Worm (Caenorhabditis elegans) whole organism, L1 larva: ENCODE results near the gene F15B9.8.

Experiments used
- C16A3.4 ChIP-seq: fragments of 150-350 bp; optimal IDR thresholded peaks from 2 replicates; lab custom pipeline; 2014; ENCODE audit warnings: missing biosample characterization, missing genetic modification characterization
- F16B12.6 ChIP-seq: fragments of 150-350 bp; optimal IDR thresholded peaks from 2 replicates; lab custom pipeline; 2014; ENCODE audit warnings: missing biosample characterization, missing genetic modification characterization
- aha-1 ChIP-seq: fragments of 150-350 bp; optimal IDR thresholded peaks from 2 replicates; lab custom pipeline; 2014; ENCODE audit warnings: missing biosample characterization, missing genetic modification characterization
- aly-2 ChIP-seq: fragments of 150-350 bp; optimal IDR thresholded peaks from 2 replicates; lab custom pipeline; 2014; ENCODE audit warnings: missing biosample characterization, missing genetic modification characterization
- blmp-1 ChIP-seq: fragments of 150-350 bp; optimal IDR thresholded peaks from 2 replicates; lab custom pipeline; 2014; ENCODE audit warnings: missing biosample characterization, missing genetic modification characterization
- ceh-8 ChIP-seq: fragments of 200-800 bp; sonication (Bioruptor generic); optimal IDR thresholded peaks from 2 replicates; lab custom pipeline; 2018; ENCODE audit warnings: mild to moderate bottlenecking, missing genetic modification characterization, moderate library complexity, missing compliant biosample characterization
- ceh-82 ChIP-seq, 3 experiments: fragments of 150-350 bp in 1 of 3; sonication (generic microtip) in 2 of 3; optimal IDR thresholded peaks; 2 replicates each; lab custom pipeline; 2014 to 2017; ENCODE audit warnings: missing biosample characterization in 3 of 3, missing genetic modification characterization in 3 of 3
- ceh-88 ChIP-seq: fragments of 200-800 bp; sonication (Bioruptor generic); IDR thresholded peaks from 2 replicates; pipeline ENCODE4 v1.3.6; 2022; ENCODE audit warnings: missing genetic modification characterization, missing compliant biosample characterization
- dpl-1 ChIP-seq, 3 experiments: fragments of 150-350 bp in 2 of 3; sonication (generic microtip) in 1 of 3; optimal IDR thresholded peaks; 2 replicates each; lab custom pipeline; 2014 to 2017; ENCODE audit warnings: missing biosample characterization in 3 of 3, missing genetic modification characterization in 3 of 3, missing genetic modification reagents in 3 of 3
- dsc-1 ChIP-seq: sonication (generic microtip); optimal IDR thresholded peaks from 2 replicates; lab custom pipeline; 2016; ENCODE audit warnings: mild to moderate bottlenecking, missing genetic modification characterization, missing compliant biosample characterization
- efl-1 ChIP-seq, 4 experiments: fragments of 150-350 bp; optimal IDR thresholded peaks in 3 of 4; peaks in 1 of 4; 1 replicate in 1 of 4; 2 replicates in 3 of 4; lab custom pipeline; 2014; ENCODE audit warnings: missing biosample characterization in 2 of 4, missing genetic modification characterization in 2 of 4, missing genetic modification reagents in 2 of 4
- egl-13 ChIP-seq: sonication (generic microtip); optimal IDR thresholded peaks from 2 replicates; lab custom pipeline; 2016; ENCODE audit warnings: missing genotype, missing genetic modification reagents, missing genetic modification characterization, missing compliant biosample characterization
- elt-2 ChIP-seq: sonication (generic microtip); optimal IDR thresholded peaks from 2 replicates; lab custom pipeline; 2016; ENCODE audit warnings: missing genetic modification characterization, mild to moderate bottlenecking, inconsistent platforms, missing compliant biosample characterization, missing genetic modification reagents
- elt-3 ChIP-seq, 6 experiments: fragments of 150-350 bp in 1 of 6; sonication (generic microtip); optimal IDR thresholded peaks; 2 replicates each; lab custom pipeline; 2017 to 2018; ENCODE audit warnings: missing biosample characterization in 6 of 6, missing genetic modification characterization in 6 of 6, inconsistent platforms in 1 of 6
- fkh-10 ChIP-seq: sonication (generic microtip); optimal IDR thresholded peaks from 2 replicates; lab custom pipeline; 2017; ENCODE audit warnings: missing biosample characterization, missing genetic modification reagents, missing genetic modification characterization
- fkh-8 ChIP-seq: sonication (generic microtip); optimal IDR thresholded peaks from 2 replicates; lab custom pipeline; 2016; ENCODE audit warnings: mild to moderate bottlenecking, missing genetic modification characterization, missing compliant biosample characterization
- hlh-17 ChIP-seq: fragments of 200-800 bp; sonication (Bioruptor generic); optimal IDR thresholded peaks from 2 replicates; lab custom pipeline; 2018; ENCODE audit warnings: missing genetic modification characterization, mild to moderate bottlenecking, missing compliant biosample characterization, moderate library complexity, borderline replicate concordance
- irx-1 ChIP-seq: sonication (generic microtip); optimal IDR thresholded peaks from 2 replicates; lab custom pipeline; 2016; ENCODE audit warnings: missing genetic modification characterization, missing compliant biosample characterization
- isw-1 ChIP-seq: fragments of 200-800 bp; sonication (Bioruptor generic); IDR thresholded peaks from 2 replicates; pipeline ENCODE4 v1.3.6; 2022; ENCODE audit warnings: missing genetic modification characterization, missing compliant biosample characterization
- lin-14 ChIP-seq: fragments of 200-800 bp; sonication (Bioruptor generic); optimal IDR thresholded peaks from 2 replicates; lab custom pipeline; 2018; ENCODE audit warnings: mild to moderate bottlenecking, missing genetic modification characterization, moderate library complexity, missing compliant biosample characterization
- lin-15B ChIP-seq: fragments of 150-350 bp; sonication (generic microtip); optimal IDR thresholded peaks from 3 replicates; lab custom pipeline; 2014; ENCODE audit warnings: missing biosample characterization, missing genetic modification characterization
- lin-35 ChIP-seq, 2 experiments: fragments of 150-350 bp; optimal IDR thresholded peaks; 2 replicates each; lab custom pipeline; 2014; ENCODE audit warnings: missing biosample characterization in 2 of 2, missing genetic modification characterization in 2 of 2, missing genetic modification reagents in 2 of 2
- lsy-2 ChIP-seq, 2 experiments: fragments of 150-350 bp; optimal IDR thresholded peaks; 2 replicates each; lab custom pipeline; 2014; ENCODE audit warnings: missing biosample characterization in 2 of 2, missing genetic modification characterization in 2 of 2
- mab-9 ChIP-seq: fragments of 200-800 bp; sonication (Bioruptor generic); IDR thresholded peaks from 2 replicates; pipeline ENCODE4 v1.3.6; 2022; ENCODE audit warnings: missing genetic modification reagents, missing genetic modification characterization, missing compliant biosample characterization
- mdl-1 ChIP-seq, 2 experiments: fragments of 150-350 bp; optimal IDR thresholded peaks; 2 replicates each; lab custom pipeline; 2014 to 2017; ENCODE audit warnings: missing biosample characterization in 2 of 2, missing genetic modification characterization in 2 of 2, inconsistent platforms in 1 of 2
- mep-1 ChIP-seq: fragments of 150-350 bp; optimal IDR thresholded peaks from 2 replicates; lab custom pipeline; 2014; ENCODE audit warnings: missing biosample characterization, missing genetic modification characterization
- nhr-19 ChIP-seq: fragments of 200-800 bp; sonication (Bioruptor generic); conservative IDR thresholded peaks from 2 replicates; pipeline ENCODE4 v1.3.6; 2022; ENCODE audit warnings: missing genetic modification characterization, missing compliant biosample characterization
- nhr-20 ChIP-seq: sonication (generic microtip); optimal IDR thresholded peaks from 2 replicates; lab custom pipeline; 2016; ENCODE audit warnings: mild to moderate bottlenecking, missing genetic modification characterization, missing compliant biosample characterization
- nhr-47 ChIP-seq: sonication (generic microtip); optimal IDR thresholded peaks from 2 replicates; lab custom pipeline; 2016; ENCODE audit warnings: mild to moderate bottlenecking, missing genetic modification characterization, moderate library complexity, missing compliant biosample characterization
- nhr-71 ChIP-seq: sonication (generic microtip); optimal IDR thresholded peaks from 2 replicates; lab custom pipeline; 2016; ENCODE audit warnings: mild to moderate bottlenecking, missing genetic modification characterization, moderate library complexity, missing compliant biosample characterization
- nhr-85 ChIP-seq: sonication (generic microtip); peaks from one replicate; lab custom pipeline; 2016; ENCODE audit warnings: missing genetic modification characterization, inconsistent platforms, missing compliant biosample characterization
- nhr-90 ChIP-seq: sonication (generic microtip); optimal IDR thresholded peaks from 2 replicates; lab custom pipeline; 2016; ENCODE audit warnings: mild to moderate bottlenecking, missing genetic modification characterization, missing compliant biosample characterization; ENCODE audit not compliant: poor library complexity
- pax-3 ChIP-seq: fragments of 200-800 bp; sonication (Bioruptor generic); optimal IDR thresholded peaks from 2 replicates; lab custom pipeline; 2018; ENCODE audit warnings: mild to moderate bottlenecking, missing genetic modification characterization, moderate library complexity, missing compliant biosample characterization
- rnt-1 ChIP-seq: sonication (generic microtip); optimal IDR thresholded peaks from 2 replicates; lab custom pipeline; 2016; ENCODE audit warnings: mild to moderate bottlenecking, missing genetic modification characterization, moderate library complexity, missing compliant biosample characterization
- snu-23 ChIP-seq: sonication (generic microtip); optimal IDR thresholded peaks from 2 replicates; lab custom pipeline; 2016; ENCODE audit warnings: missing genetic modification characterization, missing compliant biosample characterization
- swsn-7 ChIP-seq: sonication (generic microtip); optimal IDR thresholded peaks from 2 replicates; lab custom pipeline; 2016; ENCODE audit warnings: missing genetic modification characterization, missing compliant biosample characterization
- tbx-2 ChIP-seq: sonication (generic microtip); optimal IDR thresholded peaks from 2 replicates; lab custom pipeline; 2016; ENCODE audit warnings: missing genetic modification characterization, missing compliant biosample characterization
- tlp-1 ChIP-seq: fragments of 150-350 bp; optimal IDR thresholded peaks from 2 replicates; lab custom pipeline; 2014; ENCODE audit warnings: missing biosample characterization, missing genetic modification characterization
- unc-130 ChIP-seq: fragments of 150-350 bp; optimal IDR thresholded peaks from 2 replicates; lab custom pipeline; 2017; ENCODE audit warnings: missing biosample characterization, missing genetic modification characterization, inconsistent platforms
- unc-86 ChIP-seq: sonication (generic microtip); optimal IDR thresholded peaks from 2 replicates; lab custom pipeline; 2016; ENCODE audit warnings: missing genetic modification characterization, missing compliant biosample characterization
- vab-15 ChIP-seq: sonication (generic microtip); optimal IDR thresholded peaks from 2 replicates; lab custom pipeline; 2017; ENCODE audit warnings: missing genotype, mild to moderate bottlenecking, missing genetic modification characterization, missing compliant biosample characterization
- xbp-1 ChIP-seq: sonication (generic microtip); optimal IDR thresholded peaks from 2 replicates; lab custom pipeline; 2016; ENCODE audit warnings: missing genetic modification characterization, missing compliant biosample characterization
- zip-4 ChIP-seq: fragments of 200-800 bp; sonication (Bioruptor generic); optimal IDR thresholded peaks from 2 replicates; lab custom pipeline; 2018; ENCODE audit warnings: mild to moderate bottlenecking, missing genetic modification characterization, moderate library complexity, missing compliant biosample characterization
- ztf-4 ChIP-seq: fragments of 150-350 bp; optimal IDR thresholded peaks from 2 replicates; lab custom pipeline; 2014; ENCODE audit warnings: missing biosample characterization, missing genetic modification characterization

The F15B9.8 gene

DNA sequence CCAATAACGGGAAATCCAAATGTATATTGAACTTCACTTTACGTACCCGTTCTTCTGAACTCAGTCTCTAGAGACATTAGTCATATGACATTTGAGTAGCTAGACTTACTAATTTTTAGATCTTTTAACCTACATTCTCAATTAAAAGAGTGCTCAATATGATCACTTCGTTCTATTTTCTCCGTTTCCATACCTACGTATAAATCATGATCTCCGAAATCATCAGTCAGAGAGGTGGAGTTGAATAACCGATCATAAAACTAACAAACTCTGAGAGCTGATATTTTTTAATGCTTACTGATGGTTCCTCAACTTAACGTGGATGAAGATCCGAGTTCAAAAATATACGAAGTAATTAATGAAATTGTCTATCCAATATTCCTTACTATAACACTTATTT is 24.3 kb upstream of the F15B9.8 start, which contains the start of gene srd-35:
srd-35 (plus strand) TSS at position 301 of the 400 bp plus-strand sequence.
- TF ChIP-seq nhr-71 (tag; lab: Kevin White, UChicago) (no peak), aly-2 (no peak), mab-9 (GFP tag; lab: Robert Waterston, UW) (no peak), tlp-1 (tag; lab: Kevin White, UChicago) (no peak), hlh-17 (no peak), ceh-8 (peak; percentile 23)

DNA sequence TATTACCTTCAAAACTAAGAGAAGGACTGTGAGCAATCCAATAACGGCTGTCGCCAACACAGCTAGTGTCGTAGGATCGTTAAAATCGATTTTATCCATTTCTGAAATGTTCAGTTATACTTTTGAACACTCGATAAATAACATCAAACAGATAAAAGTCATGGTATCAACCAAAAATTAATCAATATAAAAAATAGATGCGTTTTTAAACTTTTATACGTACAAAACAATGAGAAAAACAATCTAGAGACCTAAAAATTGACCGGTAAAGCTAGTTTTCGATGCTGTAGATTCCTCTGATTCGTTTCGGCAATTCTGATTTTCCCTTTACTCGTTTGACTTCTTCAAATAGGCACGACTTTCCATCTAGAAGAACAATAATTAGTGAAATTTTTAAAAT is 21.2 kb upstream of the F15B9.8 start, which contains the start of gene R186.3:
R186.3 (minus strand) TSS at position 101 of the 400 bp plus-strand sequence.
- TF ChIP-seq aha-1 (tag; lab: Kevin White, UChicago) (no peak), xbp-1 (tag; lab: Kevin White, UChicago) (no peak)

DNA sequence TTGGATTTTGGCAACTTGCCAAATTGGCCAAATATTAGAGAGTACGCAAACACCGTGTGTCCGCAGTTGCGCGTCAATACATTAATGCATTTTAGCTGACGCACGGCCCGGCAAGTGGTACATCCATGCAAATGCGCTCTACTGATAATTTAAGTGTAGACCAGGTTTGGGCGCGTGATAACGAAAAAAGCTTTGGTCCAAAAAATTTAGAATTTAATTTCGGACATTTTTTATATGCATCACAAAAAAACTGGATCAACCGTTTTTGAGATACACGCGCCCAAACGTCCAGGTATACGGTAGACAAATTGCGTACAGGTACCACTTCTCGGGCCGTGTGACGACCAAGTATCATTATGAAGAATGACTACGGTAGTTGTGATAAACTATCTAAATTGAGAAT is 20.4 kb upstream of the F15B9.8 start, which contains the start of gene R186.8:
R186.8 (minus strand) TSS at position 58 of the 403 bp plus-strand sequence.
- TF ChIP-seq mab-9 (GFP tag; lab: Robert Waterston, UW) (0 out of 2 replicates have a peak, but pooled peaks have one; percentile 9), dsc-1 (peak; percentile 37), fkh-8 (tag; lab: Kevin White, UChicago) (peak; percentile 71), nhr-19 (GFP tag; lab: Robert Waterston, UW) (peak; percentile 85), unc-130 (tag; lab: Kevin White, UChicago) (peak; percentile 17), nhr-20 (tag; lab: Kevin White, UChicago) (peak; percentile 78), fkh-10 (GFP tag; lab: Kevin White, UChicago) (peak; percentile 24), lin-14 (GFP tag; lab: Kevin White, UChicago) (peak; percentile 80), lin-35 (GFP tag; optimal IDR thresholded peaks at IDR 0.05; lab: Kevin White, UChicago) (peak; percentile 54 to 55), zip-4 (peak; percentile 20), pax-3 (tag; lab: Kevin White, UChicago) (peak; percentile 78), nhr-85 (tag; lab: Kevin White, UChicago) (peak; percentile 90), xbp-1 (tag; lab: Kevin White, UChicago) (peak; percentile 76), nhr-47 (tag; lab: Kevin White, UChicago) (peak; percentile 78), lsy-2 (tag; optimal IDR thresholded peaks at IDR 0.05; lab: Kevin White, UChicago) (peak; percentile 72 to 91), lin-15B (tag; lab: Kevin White, UChicago) (peak; percentile 62), mep-1 (tag; lab: Kevin White, UChicago) (peak; percentile 49), nhr-90 (peak; percentile 71), F16B12.6 (tag; lab: Kevin White, UChicago) (peak; percentile 78), nhr-71 (tag; lab: Kevin White, UChicago) (peak; percentile 85), dpl-1 (GFP tag; optimal IDR thresholded peaks at IDR 0.05; lab: Kevin White, UChicago) (peak; percentile 8 to 69 (median 58)), swsn-7 (peak; percentile 67), ztf-4 (tag; lab: Kevin White, UChicago) (peak; percentile 13), egl-13 (tag; lab: Kevin White, UChicago) (peak; percentile 16), C16A3.4 (tag; lab: Kevin White, UChicago) (peak; percentile 33), unc-86 (tag; lab: Kevin White, UChicago) (peak; percentile 5), vab-15 (tag; lab: Kevin White, UChicago) (peak; percentile 75), ceh-88 (GFP tag; lab: Robert Waterston, UW) (peak; percentile 78), isw-1 (GFP tag; lab: Robert Waterston, UW) (peak; percentile 71), tbx-2 (tag; lab: Kevin White, UChicago) (peak; percentile 70), elt-3 (tag; optimal IDR thresholded peaks at IDR 0.05; lab: Kevin White, UChicago) (peak in 1 of 6 experiments; percentile 28), mdl-1 (tag; optimal IDR thresholded peaks at IDR 0.05; lab: Kevin White, UChicago) (peak in 1 of 2 experiments; percentile 24), blmp-1 (tag; lab: Kevin White, UChicago) (peak; percentile 7), snu-23 (GFP tag; lab: Kevin White, UChicago) (peak; percentile 82), efl-1 (optimal IDR thresholded peaks at IDR 0.05; lab: Kevin White, UChicago) (peak; percentile 53 to 62), efl-1 (GFP tag; optimal IDR thresholded peaks at IDR 0.05 in 1 of 2; lab: Kevin White, UChicago) (peak; percentile 42 to 95), elt-2 (tag; lab: Kevin White, UChicago) (peak; percentile 10), rnt-1 (tag; lab: Kevin White, UChicago) (peak; percentile 49), ceh-82 (tag; optimal IDR thresholded peaks at IDR 0.05; lab: Kevin White, UChicago) (peak in 1 of 3 experiments; percentile 51), irx-1 (tag; lab: Kevin White, UChicago) (peak; percentile 48)
